Worm (Caenorhabditis elegans): Measurements from ENCODE around the gene F53C3.8.

- TF ChIP-seq snpc-4 (tag; optimal IDR thresholded peaks at IDR 0.05) (no peak), elt-3 (tag; optimal IDR thresholded peaks at IDR 0.05) (no peak)
Measured at ce11 chrII:3878330-3878729, 12.9 kb upstream of the F53C3.8 start, which contains the start of gene srh-250.

All from whole organism, L3 larva.